Worm (Caenorhabditis elegans) whole organism, midembryonic: ENCODE results near the gene lys-1.

ENCODE experiments used
- cog-1 ChIP-seq: sonication (generic microtip); optimal IDR thresholded peaks from 2 replicates; lab custom pipeline; 2016; ENCODE audit warnings: missing genetic modification characterization, missing compliant biosample characterization
- flt-1 ChIP-seq: fragments of 200-800 bp; sonication (Bioruptor generic); IDR thresholded peaks from 2 replicates; pipeline ENCODE4 v1.3.6; 2022; ENCODE audit warnings: missing genetic modification characterization, missing compliant biosample characterization
- klf-2 ChIP-seq: fragments of 200-800 bp; sonication (Bioruptor generic); conservative IDR thresholded peaks from 2 replicates; pipeline ENCODE4 v1.3.6; 2022; ENCODE audit warnings: missing genetic modification reagents, missing genetic modification characterization, missing compliant biosample characterization
- med-1 ChIP-seq: sonication (generic microtip); optimal IDR thresholded peaks from 2 replicates; lab custom pipeline; 2017; ENCODE audit warnings: missing genetic modification characterization, mild to moderate bottlenecking, missing compliant biosample characterization, antibody characterized with exemption, missing genetic modification reagents; ENCODE audit not compliant: insufficient read depth
- ref-1 ChIP-seq: fragments of 200-800 bp; sonication (Bioruptor generic); conservative IDR thresholded peaks from 2 replicates; pipeline ENCODE4 v1.3.6; 2022; ENCODE audit warnings: missing genetic modification reagents, missing genetic modification characterization, missing compliant biosample characterization
- tab-1 ChIP-seq: fragments of 200-800 bp; sonication (Bioruptor generic); IDR thresholded peaks from 2 replicates; pipeline ENCODE4 v1.3.6; 2022; ENCODE audit warnings: missing genetic modification characterization, missing compliant biosample characterization
- ztf-23 ChIP-seq: fragments of 200-800 bp; sonication (Bioruptor generic); IDR thresholded peaks from 2 replicates; pipeline ENCODE4 v1.3.6; 2022; ENCODE audit warnings: missing genetic modification reagents, missing genetic modification characterization, missing compliant biosample characterization
- ztf-29 ChIP-seq: fragments of 200-800 bp; sonication (Bioruptor generic); IDR thresholded peaks from 2 replicates; pipeline ENCODE4 v1.3.6; 2022; ENCODE audit warnings: missing genetic modification reagents, missing genetic modification characterization, missing compliant biosample characterization

ce11 chrV:10294549-10294948, 16.8 kb downstream of the lys-1 start, which contains the start of gene col-150:
- TF ChIP-seq ref-1 (GFP tag; lab: Robert Waterston, UW) (no peak), flt-1 (GFP tag; lab: Robert Waterston, UW) (no peak), tab-1 (GFP tag; lab: Robert Waterston, UW) (no peak), ztf-29 (no peak), med-1 (GFP tag; lab: Kevin White, UChicago) (no peak), ztf-23 (GFP tag; lab: Robert Waterston, UW) (no peak), cog-1 (no peak), klf-2 (no peak)
